Worm (Caenorhabditis elegans): Measurements from ENCODE around the gene ran-5.

DNA sequence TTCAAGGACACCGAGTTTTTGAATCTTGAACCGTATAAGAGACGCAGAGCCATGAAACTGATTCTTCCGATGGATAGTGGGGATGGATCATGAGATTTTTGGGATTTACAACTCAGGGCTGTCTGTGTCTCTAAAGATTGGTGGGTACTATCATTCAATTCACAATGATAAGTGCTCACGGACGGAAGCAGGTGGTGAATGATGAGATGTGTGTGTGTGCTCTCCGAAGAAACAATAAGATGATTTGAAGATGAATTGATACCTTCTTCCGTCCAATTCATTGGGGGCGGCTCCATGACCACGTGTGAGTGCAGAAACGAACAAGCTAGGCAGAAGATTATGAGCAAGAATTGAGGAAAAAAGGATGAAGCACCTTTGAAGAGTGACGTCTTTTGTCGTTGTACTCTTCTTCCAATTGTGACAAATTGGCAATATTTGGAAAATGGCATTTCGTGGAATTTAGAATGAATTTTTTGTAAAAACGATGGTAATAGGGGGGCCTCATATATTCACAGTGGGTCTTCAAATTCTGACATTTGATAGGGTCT is 19.2 kb upstream of the ran-5 start:
- TF ChIP-seq F49E8.2 (tag; optimal IDR thresholded peaks at IDR 0.05; ENCODE audit: borderline replicate concordance) (no peak), ceh-32 (tag; optimal IDR thresholded peaks at IDR 0.05; ENCODE audit: poor library complexity) (no peak), zip-11 (GFP tag; IDR thresholded peaks at IDR 0.05) (no peak)
